Worm (Caenorhabditis elegans) whole organism, midembryonic: ENCODE measurements around the gene msi-1.

Source experiments
- T22C8.4 ChIP-seq: fragments of 200-800 bp; sonication (Bioruptor generic); IDR thresholded peaks from 2 replicates; pipeline ENCODE4 v1.3.6; 2022; ENCODE audit warnings: missing genetic modification characterization, missing compliant biosample characterization
- flt-1 ChIP-seq: fragments of 200-800 bp; sonication (Bioruptor generic); IDR thresholded peaks from 2 replicates; pipeline ENCODE4 v1.3.6; 2022; ENCODE audit warnings: missing genetic modification characterization, missing compliant biosample characterization
- klf-2 ChIP-seq: fragments of 200-800 bp; sonication (Bioruptor generic); conservative IDR thresholded peaks from 2 replicates; pipeline ENCODE4 v1.3.6; 2022; ENCODE audit warnings: missing genetic modification reagents, missing genetic modification characterization, missing compliant biosample characterization
- med-1 ChIP-seq: sonication (generic microtip); optimal IDR thresholded peaks from 2 replicates; lab custom pipeline; 2017; ENCODE audit warnings: missing genetic modification characterization, mild to moderate bottlenecking, missing compliant biosample characterization, antibody characterized with exemption, missing genetic modification reagents; ENCODE audit not compliant: insufficient read depth
- ref-1 ChIP-seq: fragments of 200-800 bp; sonication (Bioruptor generic); conservative IDR thresholded peaks from 2 replicates; pipeline ENCODE4 v1.3.6; 2022; ENCODE audit warnings: missing genetic modification reagents, missing genetic modification characterization, missing compliant biosample characterization
- tab-1 ChIP-seq: fragments of 200-800 bp; sonication (Bioruptor generic); IDR thresholded peaks from 2 replicates; pipeline ENCODE4 v1.3.6; 2022; ENCODE audit warnings: missing genetic modification characterization, missing compliant biosample characterization
- ztf-23 ChIP-seq: fragments of 200-800 bp; sonication (Bioruptor generic); IDR thresholded peaks from 2 replicates; pipeline ENCODE4 v1.3.6; 2022; ENCODE audit warnings: missing genetic modification reagents, missing genetic modification characterization, missing compliant biosample characterization
- ztf-29 ChIP-seq: fragments of 200-800 bp; sonication (Bioruptor generic); IDR thresholded peaks from 2 replicates; pipeline ENCODE4 v1.3.6; 2022; ENCODE audit warnings: missing genetic modification reagents, missing genetic modification characterization, missing compliant biosample characterization

DNA sequence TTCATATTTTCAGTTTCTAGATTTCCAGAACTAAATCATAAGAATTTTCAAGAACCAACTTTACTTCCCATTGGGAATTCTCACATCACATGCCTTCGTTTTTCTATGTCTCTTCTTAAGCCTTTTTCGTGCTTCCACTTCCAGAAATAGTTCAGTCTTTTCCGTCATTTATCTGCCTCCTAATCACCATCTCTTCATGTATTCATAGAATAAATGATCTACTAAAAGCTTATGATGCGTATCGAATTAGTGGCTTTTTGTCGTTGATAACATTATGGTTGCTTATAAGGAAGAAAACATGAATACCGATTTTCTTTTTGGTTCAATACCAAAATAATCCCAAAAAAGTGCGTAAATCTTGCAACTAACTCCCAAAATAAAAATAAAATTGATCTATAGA, 21.4 kb downstream of the msi-1 start:
- TF ChIP-seq med-1 (GFP tag; lab: Kevin White, UChicago), result no peak
- TF ChIP-seq T22C8.4 (GFP tag; lab: Robert Waterston, UW), result no peak
- no peak for TF ChIP-seq ztf-23 (GFP tag; lab: Robert Waterston, UW)
- no peak for TF ChIP-seq tab-1 (GFP tag; lab: Robert Waterston, UW)
- no peak for TF ChIP-seq ref-1 (GFP tag; lab: Robert Waterston, UW)
- TF ChIP-seq ztf-29 (GFP tag; lab: Robert Waterston, UW), result no peak
- no peak for TF ChIP-seq flt-1 (GFP tag; lab: Robert Waterston, UW)
- no peak for TF ChIP-seq klf-2
